Fruit fly (Drosophila melanogaster): ENCODE results near the gene PGRP-SA.
A peak's percentile ranks its signal among the peaks of the same experiment; 100 is the strongest.

PGRP-SA gene

DNA sequence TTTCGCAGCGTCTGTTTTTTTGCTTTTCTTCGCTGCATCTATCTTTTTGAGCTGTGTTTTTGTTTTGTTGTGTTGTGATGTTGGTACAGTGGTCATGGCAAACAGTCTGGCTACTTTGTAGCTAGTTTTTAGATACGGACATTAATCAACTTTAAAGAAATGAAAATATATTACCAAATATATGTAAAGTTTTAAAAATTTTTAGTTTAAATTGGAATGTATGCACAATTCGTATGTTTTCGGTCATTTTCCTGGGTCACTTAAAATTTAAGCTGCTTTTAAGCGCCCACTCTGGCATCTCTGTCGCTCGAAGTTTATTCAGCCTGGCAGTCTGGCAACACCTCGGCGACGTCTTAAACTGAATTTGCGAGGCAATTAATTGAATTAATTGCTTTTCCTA lies 15.1 kb downstream of the PGRP-SA start, which contains the start of gene CG11695 (continued):
- TF ChIP-seq ato (GFP tag; IDR thresholded peaks at IDR 0.05; ENCODE audit: partially characterized antibody) (no peak), ken (GFP tag; IDR thresholded peaks at IDR 0.05) (0 out of 3 replicates have a peak, but pooled peaks have one; percentile 18), ara (GFP tag; IDR thresholded peaks at IDR 0.05) (no peak), CHES-1-like (GFP tag; optimal IDR thresholded peaks at IDR 0.05) (peak; percentile 33), Side (GFP tag; optimal IDR thresholded peaks at IDR 0.05) (peak; percentile 20), CG9932 (GFP tag; IDR thresholded peaks at IDR 0.05) (peak; percentile 80), en (GFP tag; optimal IDR thresholded peaks at IDR 0.05) (no peak), CG18011 (GFP tag; optimal IDR thresholded peaks at IDR 0.05) (peak; percentile 23), salm (tag; optimal IDR thresholded peaks at IDR 0.05) (peak; percentile 27), cg (GFP tag; optimal IDR thresholded peaks at IDR 0.05) (no peak), h (optimal IDR thresholded peaks at IDR 0.05) (no peak), CG31388 (GFP tag; optimal IDR thresholded peaks at IDR 0.05) (peak; percentile 9), Atf6 (GFP tag; IDR thresholded peaks at IDR 0.05) (peak; percentile 34; the same call in 1 of the 2 replicates), tll (GFP tag; optimal IDR thresholded peaks at IDR 0.05) (no peak), CG42726 (GFP tag; IDR thresholded peaks at IDR 0.05; ENCODE audit: partially characterized antibody) (no peak), onecut (GFP tag; IDR thresholded peaks at IDR 0.05) (peak; percentile 8; the same call in 1 of the 2 replicates), Oli (tag; optimal IDR thresholded peaks at IDR 0.05) (peak; percentile 57), Hr39 (optimal IDR thresholded peaks at IDR 0.05) (no peak), jigr1 (GFP tag; IDR thresholded peaks at IDR 0.05) (no peak), Doc3 (GFP tag; IDR thresholded peaks at IDR 0.05; ENCODE audit: partially characterized antibody) (no peak), CG12744 (GFP tag; optimal IDR thresholded peaks at IDR 0.05) (no peak), CrebB (tag; optimal IDR thresholded peaks at IDR 0.05) (no peak), crc (GFP tag; optimal IDR thresholded peaks at IDR 0.05) (no peak), CG2199 (GFP tag; IDR thresholded peaks at IDR 0.05) (no peak), sisA (GFP tag; IDR thresholded peaks at IDR 0.05) (peak; percentile 56), pros (GFP tag; optimal IDR thresholded peaks at IDR 0.05) (peak; percentile 14), CG34376 (GFP tag; optimal IDR thresholded peaks at IDR 0.05) (peak; percentile 58), ase (GFP tag; IDR thresholded peaks at IDR 0.05) (no peak), CG3163 (GFP tag; optimal IDR thresholded peaks at IDR 0.05) (no peak), repo (GFP tag; optimal IDR thresholded peaks at IDR 0.05) (no peak), Dip2 (GFP tag; IDR thresholded peaks at IDR 0.05) (no peak), BtbVII (GFP tag; optimal IDR thresholded peaks at IDR 0.05) (peak; percentile 16), Spps (tag; optimal IDR thresholded peaks at IDR 0.05) (no peak), Drgx (GFP tag; IDR thresholded peaks at IDR 0.05) (peak; percentile 49; the same call in 1 of the 2 replicates), scrt (GFP tag; optimal IDR thresholded peaks at IDR 0.05) (no peak), hth (optimal IDR thresholded peaks at IDR 0.05) (no peak), ranshi (GFP tag; IDR thresholded peaks at IDR 0.05) (peak; percentile 45; the same call in 1 of the 2 replicates), CG34224 (GFP tag; IDR thresholded peaks at IDR 0.05; ENCODE audit: partially characterized antibody) (no peak), CG14860 (GFP tag; IDR thresholded peaks at IDR 0.05; ENCODE audit: partially characterized antibody) (no peak), CG17385 (GFP tag; optimal IDR thresholded peaks at IDR 0.05) (peak; percentile 59), Neu2 (GFP tag; optimal IDR thresholded peaks at IDR 0.05; ENCODE audit: borderline replicate concordance) (no peak), CG3281 (GFP tag; optimal IDR thresholded peaks at IDR 0.05) (peak; percentile 69), ci (GFP tag; IDR thresholded peaks at IDR 0.05) (no peak), CG17186 (GFP tag; optimal IDR thresholded peaks at IDR 0.05) (peak; percentile 22), usp (GFP tag; optimal IDR thresholded peaks at IDR 0.05) (no peak), Sry-β (GFP tag; optimal IDR thresholded peaks at IDR 0.05) (peak; percentile 95), Abd-B (GFP tag; optimal IDR thresholded peaks at IDR 0.05) (peak; percentile 65), chm (GFP tag; IDR thresholded peaks at IDR 0.05) (peak; percentile 36; the same call in 1 of the 2 replicates), amos (GFP tag; IDR thresholded peaks at IDR 0.05; ENCODE audit: partially characterized antibody) (no peak), NfI (GFP tag; optimal IDR thresholded peaks at IDR 0.05) (peak; percentile 73), CG30431 (GFP tag; optimal IDR thresholded peaks at IDR 0.05) (no peak), bab2 (GFP tag; optimal IDR thresholded peaks at IDR 0.05) (peak; percentile 40)
